Fruit fly (Drosophila melanogaster) whole organism, embryonic: ENCODE data around the gene Sf3b6.

Experiments used
- Blimp-1 ChIP-seq: fragments of 200-800 bp; sonication (Bioruptor generic); optimal IDR thresholded peaks from 3 replicates; lab custom pipeline; 2018; ENCODE audit warnings: missing biosample characterization, missing genetic modification characterization, mild to moderate bottlenecking, moderate library complexity, missing genetic modification reagents
- CG10565 ChIP-seq: fragments of 200-800 bp; sonication (Bioruptor generic); optimal IDR thresholded peaks from 3 replicates; lab custom pipeline; 2016; ENCODE audit warnings: missing biosample characterization, mild to moderate bottlenecking, missing genetic modification characterization
- CG12659 ChIP-seq: fragments of 200-800 bp; sonication (Bioruptor generic); optimal IDR thresholded peaks from 3 replicates; lab custom pipeline; 2017; ENCODE audit warnings: mild to moderate bottlenecking, missing biosample characterization, missing genetic modification reagents, missing genetic modification characterization
- CG14441 ChIP-seq: fragments of 200-800 bp; sonication (Bioruptor generic); IDR thresholded peaks from 2 replicates; pipeline ENCODE4 v1.3.6; 2022; ENCODE audit warnings: missing biosample characterization, missing genetic modification characterization
- CG15696 ChIP-seq: fragments of 200-800 bp; sonication (Bioruptor generic); optimal IDR thresholded peaks from 2 replicates; lab custom pipeline; 2019; ENCODE audit warnings: missing biosample characterization, mild to moderate bottlenecking, missing genetic modification characterization, moderate library complexity
- CG1647 ChIP-seq: fragments of 200-800 bp; sonication (Bioruptor generic); optimal IDR thresholded peaks from 3 replicates; lab custom pipeline; 2016; ENCODE audit warnings: missing biosample characterization, missing genetic modification characterization
- CG16815 ChIP-seq: fragments of 200-800 bp; sonication (Bioruptor generic); optimal IDR thresholded peaks from 3 replicates; lab custom pipeline; 2017; ENCODE audit warnings: missing biosample characterization, mild to moderate bottlenecking, missing genetic modification characterization
- CG17361 ChIP-seq: fragments of 200-800 bp; sonication (Bioruptor generic); IDR thresholded peaks from 3 replicates; pipeline ENCODE4 v1.3.6; 2022; ENCODE audit warnings: missing biosample characterization, missing genetic modification characterization
- CG2202 ChIP-seq: fragments of 200-800 bp; sonication (Bioruptor generic); optimal IDR thresholded peaks from 2 replicates; lab custom pipeline; 2018; ENCODE audit warnings: missing biosample characterization, mild to moderate bottlenecking, missing genetic modification characterization
- CG2678 ChIP-seq: fragments of 200-800 bp; sonication (Bioruptor generic); optimal IDR thresholded peaks from 3 replicates; lab custom pipeline; 2019; ENCODE audit warnings: missing biosample characterization, mild to moderate bottlenecking, missing genetic modification characterization, moderate library complexity
- CG3163 ChIP-seq: fragments of 200-800 bp; sonication (Bioruptor generic); optimal IDR thresholded peaks from 3 replicates; lab custom pipeline; 2016; ENCODE audit warnings: missing biosample characterization, missing genetic modification characterization
- CG4854 ChIP-seq: fragments of 200-800 bp; sonication (Bioruptor generic); optimal IDR thresholded peaks from 2 replicates; lab custom pipeline; 2016; ENCODE audit warnings: missing biosample characterization, missing genetic modification characterization, inconsistent platforms
- CG5953 ChIP-seq: fragments of 200-800 bp; sonication (Bioruptor generic); IDR thresholded peaks from 2 replicates; pipeline ENCODE4 v1.3.6; 2022; ENCODE audit warnings: missing biosample characterization, missing genetic modification characterization
- CG7745 ChIP-seq: fragments of 200-800 bp; sonication (Bioruptor generic); optimal IDR thresholded peaks from 2 replicates; lab custom pipeline; 2018; ENCODE audit warnings: missing biosample characterization, mild to moderate bottlenecking, missing genetic modification characterization, moderate library complexity
- CG8290 ChIP-seq, 3 experiments: fragments of 200-800 bp; sonication (Bioruptor generic); optimal IDR thresholded peaks; 2 replicates each; lab custom pipeline; 2016 to 2019; ENCODE audit warnings: missing biosample characterization in 3 of 3, missing genetic modification characterization in 3 of 3, mild to moderate bottlenecking in 2 of 3, moderate library complexity in 1 of 3
- CG8765 ChIP-seq: fragments of 200-800 bp; sonication (Bioruptor generic); IDR thresholded peaks from 2 replicates; pipeline ENCODE4 v1.3.6; 2022; ENCODE audit warnings: missing biosample characterization, missing genetic modification characterization
- CG9817 ChIP-seq: fragments of 200-800 bp; sonication (Bioruptor generic); optimal IDR thresholded peaks from 2 replicates; lab custom pipeline; 2018; ENCODE audit warnings: missing biosample characterization, mild to moderate bottlenecking, missing genetic modification characterization, moderate library complexity
- CkIIα-i1 ChIP-seq: fragments of 200-800 bp; sonication (Bioruptor generic); IDR thresholded peaks from 2 replicates; pipeline ENCODE4 v1.3.6; 2022; ENCODE audit warnings: missing biosample characterization, missing genetic modification characterization
- CrebB ChIP-seq: fragments of 200-800 bp; sonication (Bioruptor generic); optimal IDR thresholded peaks from 3 replicates; lab custom pipeline; 2018; ENCODE audit warnings: missing biosample characterization, mild to moderate bottlenecking, missing genetic modification characterization
- Hey ChIP-seq: fragments of 200-800 bp; sonication (Bioruptor generic); optimal IDR thresholded peaks from 3 replicates; lab custom pipeline; 2018; ENCODE audit warnings: missing biosample characterization, mild to moderate bottlenecking, missing genetic modification characterization
- Hr51 ChIP-seq, 2 experiments: fragments of 200-800 bp; sonication (Bioruptor generic); optimal IDR thresholded peaks; 2 replicates in 1 of 2; 3 replicates in 1 of 2; lab custom pipeline; 2016 to 2018; ENCODE audit warnings: missing biosample characterization in 2 of 2, missing genetic modification characterization in 2 of 2, mild to moderate bottlenecking in 1 of 2, moderate library complexity in 1 of 2
- Myb ChIP-seq: fragments of 200-800 bp; sonication (Bioruptor generic); optimal IDR thresholded peaks from 2 replicates; lab custom pipeline; 2016; ENCODE audit warnings: missing biosample characterization, missing genetic modification characterization
- Neu2 ChIP-seq: fragments of 200-800 bp; sonication (Bioruptor generic); optimal IDR thresholded peaks from 3 replicates; lab custom pipeline; 2016; ENCODE audit warnings: missing biosample characterization, missing genetic modification characterization, borderline replicate concordance
- Pdp1 ChIP-seq, 2 experiments: fragments of 200-800 bp; sonication (Bioruptor generic); optimal IDR thresholded peaks; 3 replicates each; lab custom pipeline; 2016; ENCODE audit warnings: missing biosample characterization in 2 of 2, missing genetic modification characterization in 2 of 2, mild to moderate bottlenecking in 1 of 2, moderate library complexity in 1 of 2
- YL-1 ChIP-seq: fragments of 200-800 bp; sonication (Bioruptor generic); optimal IDR thresholded peaks from 3 replicates; lab custom pipeline; 2017; ENCODE audit warnings: missing biosample characterization, mild to moderate bottlenecking, missing genetic modification characterization
- ac ChIP-seq: fragments of 200-800 bp; sonication (Bioruptor generic); optimal IDR thresholded peaks from 3 replicates; lab custom pipeline; 2017; ENCODE audit warnings: missing biosample characterization, mild to moderate bottlenecking, missing genetic modification characterization
- ase ChIP-seq: fragments of 200-800 bp; sonication (Bioruptor generic); IDR thresholded peaks from 3 replicates; pipeline ENCODE4 v1.3.6; 2022; ENCODE audit warnings: missing biosample characterization, missing genetic modification characterization
- ato ChIP-seq: fragments of 200-800 bp; sonication (Bioruptor generic); IDR thresholded peaks from 2 replicates; pipeline ENCODE4 v1.3.6; 2022; ENCODE audit warnings: missing biosample characterization, missing genetic modification characterization; ENCODE audit not compliant: partially characterized antibody
- cad ChIP-seq: fragments of >200 bp; optimal IDR thresholded peaks from 2 replicates; lab custom pipeline; 2017; ENCODE audit warnings: missing biosample characterization, missing genetic modification characterization
- eyg ChIP-seq: fragments of 200-800 bp; sonication (Bioruptor generic); optimal IDR thresholded peaks from 3 replicates; lab custom pipeline; 2016; ENCODE audit warnings: missing biosample characterization, missing genetic modification characterization
- fd64A ChIP-seq: fragments of 200-800 bp; sonication (Bioruptor generic); optimal IDR thresholded peaks from 3 replicates; lab custom pipeline; 2018; ENCODE audit warnings: missing biosample characterization, mild to moderate bottlenecking, missing genetic modification characterization
- gem ChIP-seq: fragments of 200-800 bp; sonication (Bioruptor generic); optimal IDR thresholded peaks from 2 replicates; lab custom pipeline; 2019; ENCODE audit warnings: missing biosample characterization, mild to moderate bottlenecking, missing genetic modification characterization, moderate library complexity
- gt ChIP-seq: fragments of 200-800 bp; sonication (Bioruptor generic); IDR thresholded peaks from 2 replicates; pipeline ENCODE4 v1.3.6; 2022; ENCODE audit warnings: missing biosample characterization, missing genetic modification characterization
- hbn ChIP-seq: fragments of 200-800 bp; sonication (Bioruptor generic); IDR thresholded peaks from 2 replicates; pipeline ENCODE4 v1.3.6; 2022; ENCODE audit warnings: missing biosample characterization, missing genetic modification characterization; ENCODE audit not compliant: partially characterized antibody
- kay ChIP-seq: fragments of 200-800 bp; sonication (Bioruptor generic); optimal IDR thresholded peaks from 2 replicates; lab custom pipeline; 2016; ENCODE audit warnings: missing biosample characterization, missing genetic modification characterization
- lab ChIP-seq: fragments of 200-800 bp; sonication (Bioruptor generic); optimal IDR thresholded peaks from 3 replicates; lab custom pipeline; 2017; ENCODE audit warnings: missing biosample characterization, missing genetic modification characterization, mild to moderate bottlenecking, moderate library complexity, missing genetic modification reagents
- luna ChIP-seq: fragments of 200-800 bp; sonication (Bioruptor generic); optimal IDR thresholded peaks from 2 replicates; lab custom pipeline; 2016; ENCODE audit warnings: missing biosample characterization, missing genetic modification characterization
- odd ChIP-seq: fragments of 200-800 bp; sonication (Bioruptor generic); optimal IDR thresholded peaks from 2 replicates; lab custom pipeline; 2017; ENCODE audit warnings: missing biosample characterization, mild to moderate bottlenecking, missing genetic modification characterization
- otp ChIP-seq: fragments of 200-800 bp; sonication (Bioruptor generic); IDR thresholded peaks from 3 replicates; pipeline ENCODE4, ENCODE4 v1.3.6; 2022; ENCODE audit warnings: missing biosample characterization, missing genetic modification characterization
- pfk ChIP-seq: fragments of 200-800 bp; sonication (Bioruptor generic); optimal IDR thresholded peaks from 2 replicates; lab custom pipeline; 2018; ENCODE audit warnings: missing biosample characterization, mild to moderate bottlenecking, missing genetic modification characterization, moderate library complexity
- pho ChIP-seq: fragments of 200-800 bp; sonication (Bioruptor generic); optimal IDR thresholded peaks from 2 replicates; lab custom pipeline; 2016; ENCODE audit warnings: missing biosample characterization, missing genetic modification characterization
- prd ChIP-seq, 3 experiments: fragments of >200 bp in 2 of 3; fragments of 200-800 bp in 1 of 3; sonication (Bioruptor generic) in 1 of 3; optimal IDR thresholded peaks in 2 of 3; IDR thresholded peaks in 1 of 3; 2 replicates in 2 of 3; 3 replicates in 1 of 3; pipeline versions ENCODE4 v1.3.6 to Lab custom; 2017 to 2022; ENCODE audit warnings: missing biosample characterization in 1 of 3, missing genetic modification characterization in 1 of 3
- psq ChIP-seq: fragments of 200-800 bp; sonication (Bioruptor generic); optimal IDR thresholded peaks from 2 replicates; lab custom pipeline; 2017; ENCODE audit warnings: missing biosample characterization, missing genetic modification characterization
- row ChIP-seq: fragments of 200-800 bp; sonication (Bioruptor generic); IDR thresholded peaks from 3 replicates; pipeline ENCODE4 v1.3.6; 2022; ENCODE audit warnings: missing biosample characterization, missing genetic modification characterization
- schlank ChIP-seq: fragments of 200-800 bp; sonication (Bioruptor generic); optimal IDR thresholded peaks from 2 replicates; lab custom pipeline; 2018; ENCODE audit warnings: missing biosample characterization, mild to moderate bottlenecking, missing genetic modification characterization
- vvl ChIP-seq: fragments of 200-800 bp; sonication (Bioruptor generic); IDR thresholded peaks from 2 replicates; pipeline ENCODE4 v1.3.6; 2022; ENCODE audit warnings: missing biosample characterization, missing genetic modification characterization
- z ChIP-seq: fragments of 200-800 bp; sonication (Bioruptor generic); IDR thresholded peaks from 3 replicates; pipeline ENCODE4 v1.3.6; 2022; ENCODE audit warnings: missing biosample characterization, missing genetic modification characterization
- zfh2 ChIP-seq: fragments of 200-800 bp; sonication (Bioruptor generic); optimal IDR thresholded peaks from 2 replicates; lab custom pipeline; 2016; ENCODE audit warnings: missing biosample characterization, missing genetic modification characterization

The Sf3b6 gene

DNA sequence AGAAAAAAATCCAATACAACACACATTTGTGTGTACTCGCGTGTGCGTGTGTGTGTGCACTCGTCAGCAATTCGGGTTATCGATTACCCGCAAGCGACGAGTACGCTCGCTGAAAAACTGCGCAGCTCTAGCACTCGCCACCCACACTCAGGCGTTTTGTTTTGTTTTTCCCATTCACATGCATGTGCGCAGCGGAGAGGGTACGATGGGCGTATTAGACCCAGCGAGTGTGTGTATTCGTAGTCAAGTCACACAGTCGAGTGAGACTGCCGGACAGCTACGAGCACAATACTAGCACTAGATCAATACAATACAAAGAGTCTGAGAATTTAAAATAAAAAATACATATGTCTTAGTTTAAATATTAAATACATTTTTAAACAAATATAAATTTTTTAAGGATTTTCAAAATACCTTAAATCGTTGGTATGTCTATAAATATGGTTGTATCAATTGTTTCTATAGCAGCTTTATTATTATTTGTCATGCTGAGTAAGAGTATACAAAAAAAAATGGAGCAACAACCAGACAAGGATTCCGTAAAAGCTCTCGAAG lies 8.0 kb downstream of the Sf3b6 start, which contains the start of the genes D19B and CG43293 (continued):
- TF ChIP-seq CG2678 (tag; lab: Kevin White, UChicago): peak; percentile 90
- no peak for TF ChIP-seq odd (GFP tag; lab: Kevin White, UChicago)
- TF ChIP-seq fd64A (GFP tag; lab: Kevin White, UChicago): peak; percentile 64
- peak; percentile 90 for TF ChIP-seq gem (tag; lab: Kevin White, UChicago)
- TF ChIP-seq Myb (GFP tag; lab: Kevin White, UChicago): peak; percentile 59
- TF ChIP-seq ase (GFP tag; lab: Robert Waterston, UW): peak; percentile 92
- peak; percentile 58 for TF ChIP-seq CG15696 (tag; lab: Kevin White, UChicago)
- peak; percentile 78 for TF ChIP-seq eyg (GFP tag; lab: Kevin White, UChicago)
- peak; percentile 73 for TF ChIP-seq CG4854
- TF ChIP-seq CG10565 (GFP tag; lab: Kevin White, UChicago): no peak
- TF ChIP-seq gt (GFP tag; lab: Robert Waterston, UW): no peak
- peak; percentile 83 for TF ChIP-seq CG1647 (GFP tag; lab: Kevin White, UChicago)
- peak; percentile 90 for TF ChIP-seq otp
- TF ChIP-seq Blimp-1 (GFP tag; lab: Kevin White, UChicago): peak; percentile 82
- TF ChIP-seq CG7745 (tag; lab: Kevin White, UChicago): no peak
- TF ChIP-seq CG5953: peak; percentile 87
- peak; percentile 23 for TF ChIP-seq Hey
- TF ChIP-seq schlank (tag; lab: Kevin White, UChicago): peak; percentile 80
- peak; percentile 86 for TF ChIP-seq zfh2 (GFP tag; lab: Kevin White, UChicago)
- peak; percentile 93 for TF ChIP-seq CG14441 (GFP tag; lab: Robert Waterston, UW)
- TF ChIP-seq z (GFP tag; lab: Robert Waterston, UW): peak; percentile 68; the same call in 1 of the 3 replicates
- TF ChIP-seq CG8290 (GFP tag; optimal IDR thresholded peaks at IDR 0.05; lab: Kevin White, UChicago): peak; percentile 74
- TF ChIP-seq CG8290 (tag; optimal IDR thresholded peaks at IDR 0.05; lab: Kevin White, UChicago): peak in 1 of 2 experiments; percentile 98
- peak; percentile 81 for TF ChIP-seq CrebB (tag; lab: Kevin White, UChicago)
- peak; percentile 11 for TF ChIP-seq luna (GFP tag; lab: Kevin White, UChicago)
- TF ChIP-seq Neu2: peak; percentile 26
- peak; percentile 85 for TF ChIP-seq kay
- peak; percentile 95 for TF ChIP-seq YL-1
- TF ChIP-seq CG12659 (GFP tag; lab: Kevin White, UChicago): peak; percentile 95
- TF ChIP-seq cad (GFP tag; lab: Kevin White, UChicago): no peak
- TF ChIP-seq CkIIα-i1 (GFP tag; lab: Robert Waterston, UW): peak; percentile 43; the same call in 1 of the 2 replicates
- peak; percentile 93 for TF ChIP-seq lab (GFP tag; lab: Kevin White, UChicago)
- peak; percentile 82 to 87 for TF ChIP-seq Pdp1 (GFP tag; optimal IDR thresholded peaks at IDR 0.05; lab: Kevin White, UChicago)
- TF ChIP-seq CG3163 (GFP tag; lab: Kevin White, UChicago): peak; percentile 65
- TF ChIP-seq row (GFP tag; lab: Robert Waterston, UW): peak; percentile 98
- TF ChIP-seq vvl: peak; percentile 93
- TF ChIP-seq ac: peak; percentile 28
- peak; percentile 75 for TF ChIP-seq CG2202 (tag; lab: Kevin White, UChicago)
- peak; percentile 31 for TF ChIP-seq pfk (GFP tag; lab: Kevin White, UChicago)
- TF ChIP-seq Hr51 (GFP tag; optimal IDR thresholded peaks at IDR 0.05; lab: Kevin White, UChicago): peak; percentile 85 to 86
- TF ChIP-seq CG8765 (GFP tag; lab: Robert Waterston, UW): peak; percentile 63; the same call in 1 of the 2 replicates
- TF ChIP-seq pho: peak; percentile 85
- peak; percentile 45; the same call in 1 of the 2 replicates for TF ChIP-seq hbn (GFP tag; lab: Robert Waterston, UW)
- TF ChIP-seq CG9817 (tag; lab: Kevin White, UChicago): peak; percentile 80
- TF ChIP-seq ato (GFP tag; lab: Robert Waterston, UW): peak; percentile 62
- TF ChIP-seq psq (GFP tag; lab: Kevin White, UChicago): peak; percentile 81
- TF ChIP-seq prd (optimal IDR thresholded peaks at IDR 0.05; lab: Kevin White, UChicago): no peak
- TF ChIP-seq prd (GFP tag; IDR thresholded peaks at IDR 0.05; lab: Robert Waterston, UW): peak; percentile 94
- peak; percentile 74 for TF ChIP-seq CG16815 (GFP tag; lab: Kevin White, UChicago)
- peak; percentile 91 for TF ChIP-seq CG17361 (GFP tag; lab: Robert Waterston, UW)
